Fruit fly (Drosophila melanogaster) whole organism, embryonic: ENCODE results near the gene CG15425.

Experiments
- Bgb ChIP-seq: fragments of 200-800 bp; sonication (Bioruptor generic); IDR thresholded peaks from 2 replicates; pipeline ENCODE4 v1.3.6; 2022; ENCODE audit warnings: missing biosample characterization, missing genetic modification characterization; ENCODE audit not compliant: partially characterized antibody
- Bteb2 ChIP-seq: fragments of 200-800 bp; sonication (Bioruptor generic); optimal IDR thresholded peaks from 2 replicates; lab custom pipeline; 2016; ENCODE audit warnings: missing biosample characterization, missing genetic modification characterization
- CG11398 ChIP-seq: fragments of 200-800 bp; sonication (Bioruptor generic); optimal IDR thresholded peaks from 2 replicates; lab custom pipeline; 2016; ENCODE audit warnings: missing biosample characterization, missing genetic modification characterization
- CG11504 ChIP-seq: fragments of 200-800 bp; sonication (Bioruptor generic); optimal IDR thresholded peaks from 3 replicates; lab custom pipeline; 2019; ENCODE audit warnings: missing biosample characterization, mild to moderate bottlenecking, missing genetic modification characterization, moderate library complexity
- CG13123 ChIP-seq: fragments of 200-800 bp; sonication (Bioruptor generic); optimal IDR thresholded peaks from 2 replicates; lab custom pipeline; 2016; ENCODE audit warnings: missing biosample characterization, missing genetic modification characterization
- CG15479 ChIP-seq: fragments of 200-800 bp; sonication (Bioruptor generic); optimal IDR thresholded peaks from 3 replicates; lab custom pipeline; 2019; ENCODE audit warnings: missing biosample characterization, mild to moderate bottlenecking, missing genetic modification characterization, moderate library complexity
- CG1602 ChIP-seq: fragments of 200-800 bp; sonication (Bioruptor generic); optimal IDR thresholded peaks from 3 replicates; lab custom pipeline; 2016; ENCODE audit warnings: missing biosample characterization, missing genetic modification characterization
- CG16815 ChIP-seq: fragments of 200-800 bp; sonication (Bioruptor generic); optimal IDR thresholded peaks from 3 replicates; lab custom pipeline; 2017; ENCODE audit warnings: missing biosample characterization, mild to moderate bottlenecking, missing genetic modification characterization
- CG16863 ChIP-seq: fragments of 200-800 bp; sonication (Bioruptor generic); optimal IDR thresholded peaks from 3 replicates; lab custom pipeline; 2016; ENCODE audit warnings: missing biosample characterization, missing genetic modification characterization
- CG17328 ChIP-seq: fragments of 200-800 bp; sonication (Bioruptor generic); IDR thresholded peaks from 2 replicates; pipeline ENCODE4 v1.3.6; 2022; ENCODE audit warnings: missing biosample characterization, missing genetic modification characterization
- CG18011 ChIP-seq: fragments of 200-800 bp; sonication (Bioruptor generic); optimal IDR thresholded peaks from 2 replicates; lab custom pipeline; 2017; ENCODE audit warnings: missing biosample characterization, missing genetic modification characterization, mild to moderate bottlenecking, moderate library complexity, missing genotype
- CG1832 ChIP-seq: fragments of 200-800 bp; sonication (Bioruptor generic); optimal IDR thresholded peaks from 2 replicates; lab custom pipeline; 2017; ENCODE audit warnings: missing biosample characterization, mild to moderate bottlenecking, missing genetic modification characterization, inconsistent platforms
- CG32532 ChIP-seq: fragments of 200-800 bp; sonication (Bioruptor generic); IDR thresholded peaks from 2 replicates; pipeline ENCODE4 v1.3.6; 2022; ENCODE audit warnings: missing biosample characterization, missing genetic modification characterization
- CG7271 ChIP-seq: fragments of 200-800 bp; sonication (Bioruptor generic); optimal IDR thresholded peaks from 2 replicates; lab custom pipeline; 2018; ENCODE audit warnings: missing biosample characterization, mild to moderate bottlenecking, missing genetic modification characterization, moderate library complexity
- CG9609 ChIP-seq: fragments of 200-800 bp; sonication (Bioruptor generic); optimal IDR thresholded peaks from 3 replicates; lab custom pipeline; 2016; ENCODE audit warnings: missing biosample characterization, missing genetic modification characterization
- D ChIP-seq, 2 experiments: fragments of 200-800 bp in 1 of 2; fragments of >200 bp in 1 of 2; sonication (Bioruptor generic) in 1 of 2; optimal IDR thresholded peaks; 2 replicates in 1 of 2; 3 replicates in 1 of 2; lab custom pipeline; 2017; ENCODE audit warnings: mild to moderate bottlenecking in 1 of 2, missing biosample characterization in 1 of 2, missing genetic modification characterization in 1 of 2, missing genetic modification reagents in 1 of 2
- Dip3 ChIP-seq: fragments of 200-800 bp; sonication (Bioruptor generic); optimal IDR thresholded peaks from 3 replicates; lab custom pipeline; 2016; ENCODE audit warnings: missing biosample characterization, missing genetic modification characterization
- Gug ChIP-seq: fragments of 200-800 bp; sonication (Bioruptor generic); IDR thresholded peaks from 4 replicates; pipeline ENCODE4 v1.3.6; 2022; ENCODE audit warnings: missing biosample characterization, missing genetic modification characterization
- H2.0 ChIP-seq: fragments of 200-800 bp; sonication (Bioruptor generic); IDR thresholded peaks from 2 replicates; pipeline ENCODE4 v1.3.6; 2022; ENCODE audit warnings: missing biosample characterization, missing genetic modification characterization
- HLHmδ ChIP-seq: fragments of 200-800 bp; sonication (Bioruptor generic); optimal IDR thresholded peaks from 2 replicates; lab custom pipeline; 2018; ENCODE audit warnings: missing biosample characterization, mild to moderate bottlenecking, missing genetic modification characterization, moderate library complexity
- Hmr ChIP-seq: fragments of 200-800 bp; sonication (Bioruptor generic); optimal IDR thresholded peaks from 3 replicates; lab custom pipeline; 2017; ENCODE audit warnings: mild to moderate bottlenecking, missing biosample characterization, missing genetic modification reagents, missing genetic modification characterization
- Hsf ChIP-seq: fragments of 200-800 bp; sonication (Bioruptor generic); optimal IDR thresholded peaks from 3 replicates; lab custom pipeline; 2016; ENCODE audit warnings: missing biosample characterization, missing genetic modification characterization
- MBD-R2 ChIP-seq: fragments of 200-800 bp; sonication (Bioruptor generic); IDR thresholded peaks from 2 replicates; pipeline ENCODE4 v1.3.6; 2022; ENCODE audit warnings: missing biosample characterization, missing genetic modification characterization
- Mad ChIP-seq: fragments of 200-800 bp; sonication (Bioruptor generic); optimal IDR thresholded peaks from 2 replicates; lab custom pipeline; 2016; ENCODE audit warnings: missing biosample characterization, missing genetic modification characterization
- Myb ChIP-seq: fragments of 200-800 bp; sonication (Bioruptor generic); optimal IDR thresholded peaks from 2 replicates; lab custom pipeline; 2016; ENCODE audit warnings: missing biosample characterization, missing genetic modification characterization
- Neu2 ChIP-seq: fragments of 200-800 bp; sonication (Bioruptor generic); optimal IDR thresholded peaks from 3 replicates; lab custom pipeline; 2016; ENCODE audit warnings: missing biosample characterization, missing genetic modification characterization, borderline replicate concordance
- ap ChIP-seq: fragments of 200-800 bp; sonication (Bioruptor generic); IDR thresholded peaks from 2 replicates; pipeline ENCODE4 v1.3.6; 2022; ENCODE audit warnings: missing biosample characterization, missing genetic modification characterization
- bab2 ChIP-seq: fragments of 200-800 bp; sonication (Bioruptor generic); optimal IDR thresholded peaks from 2 replicates; lab custom pipeline; 2016; ENCODE audit warnings: missing biosample characterization, missing genetic modification characterization
- cas ChIP-seq: fragments of 200-800 bp; sonication (Bioruptor generic); IDR thresholded peaks from 2 replicates; pipeline ENCODE4 v1.3.6; 2022; ENCODE audit warnings: missing biosample characterization, missing genetic modification characterization
- chif ChIP-seq, 2 experiments: fragments of 200-800 bp; sonication (Bioruptor generic); optimal IDR thresholded peaks; 3 replicates each; lab custom pipeline; 2016; ENCODE audit warnings: missing biosample characterization in 2 of 2, missing genetic modification characterization in 2 of 2
- crc ChIP-seq: fragments of 200-800 bp; sonication (Bioruptor generic); optimal IDR thresholded peaks from 2 replicates; lab custom pipeline; 2016; ENCODE audit warnings: missing biosample characterization, missing genetic modification characterization
- da ChIP-seq: fragments of 200-800 bp; sonication (Bioruptor generic); optimal IDR thresholded peaks from 2 replicates; lab custom pipeline; 2016; ENCODE audit warnings: missing biosample characterization, missing genetic modification characterization
- dan ChIP-seq: fragments of 200-800 bp; sonication (Bioruptor generic); IDR thresholded peaks from 2 replicates; pipeline ENCODE4 v1.3.6; 2022; ENCODE audit warnings: missing biosample characterization, missing genetic modification characterization
- dimm ChIP-seq: fragments of 200-800 bp; sonication (Bioruptor generic); IDR thresholded peaks from 2 replicates; pipeline ENCODE4 v1.3.6; 2022; ENCODE audit warnings: missing biosample characterization, missing genetic modification characterization
- dysf ChIP-seq: fragments of 200-800 bp; sonication (Bioruptor generic); IDR thresholded peaks from 3 replicates; pipeline ENCODE4 v1.3.6; 2022; ENCODE audit warnings: missing biosample characterization, missing genetic modification characterization
- fu2 ChIP-seq: fragments of 200-800 bp; sonication (Bioruptor generic); optimal IDR thresholded peaks from 2 replicates; lab custom pipeline; 2016; ENCODE audit warnings: missing biosample characterization, missing genetic modification characterization
- inv ChIP-seq: fragments of 200-800 bp; sonication (Bioruptor generic); IDR thresholded peaks from 2 replicates; pipeline ENCODE4 v1.3.6; 2022; ENCODE audit warnings: missing biosample characterization, missing genetic modification characterization; ENCODE audit not compliant: partially characterized antibody
- jing ChIP-seq: fragments of 200-800 bp; sonication (Bioruptor generic); optimal IDR thresholded peaks from 2 replicates; lab custom pipeline; 2018; ENCODE audit warnings: missing biosample characterization, mild to moderate bottlenecking, missing genetic modification characterization
- lbe ChIP-seq: fragments of 200-800 bp; sonication (Bioruptor generic); optimal IDR thresholded peaks from 2 replicates; lab custom pipeline; 2016; ENCODE audit warnings: missing biosample characterization, mild to moderate bottlenecking, missing genetic modification characterization
- lilli ChIP-seq: fragments of 200-800 bp; sonication (Bioruptor generic); optimal IDR thresholded peaks from 3 replicates; lab custom pipeline; 2016; ENCODE audit warnings: missing biosample characterization, missing genetic modification characterization
- mam ChIP-seq: fragments of 200-800 bp; sonication (Bioruptor generic); optimal IDR thresholded peaks from 3 replicates; lab custom pipeline; 2016; ENCODE audit warnings: missing biosample characterization, missing genetic modification characterization
- oc ChIP-seq: fragments of 200-800 bp; sonication (Bioruptor generic); optimal IDR thresholded peaks from 2 replicates; lab custom pipeline; 2018; ENCODE audit warnings: missing biosample characterization, mild to moderate bottlenecking, missing genetic modification characterization, moderate library complexity
- p53 ChIP-seq: fragments of 200-800 bp; sonication (Bioruptor generic); optimal IDR thresholded peaks from 2 replicates; lab custom pipeline; 2016; ENCODE audit warnings: missing biosample characterization, missing genetic modification characterization
- pb ChIP-seq: fragments of 200-800 bp; sonication (Bioruptor generic); optimal IDR thresholded peaks from 3 replicates; lab custom pipeline; 2016; ENCODE audit warnings: missing biosample characterization, missing genetic modification characterization
- pita ChIP-seq: fragments of 200-800 bp; sonication (Bioruptor generic); optimal IDR thresholded peaks from 2 replicates; lab custom pipeline; 2017; ENCODE audit warnings: missing biosample characterization, mild to moderate bottlenecking, missing genetic modification characterization
- pnt ChIP-seq: fragments of 200-800 bp; sonication (Bioruptor generic); optimal IDR thresholded peaks from 3 replicates; lab custom pipeline; 2016; ENCODE audit warnings: missing biosample characterization, missing genetic modification characterization
- prd ChIP-seq, 3 experiments: fragments of >200 bp in 2 of 3; fragments of 200-800 bp in 1 of 3; sonication (Bioruptor generic) in 1 of 3; optimal IDR thresholded peaks in 2 of 3; IDR thresholded peaks in 1 of 3; 2 replicates in 2 of 3; 3 replicates in 1 of 3; pipeline versions ENCODE4 v1.3.6 to Lab custom; 2017 to 2022; ENCODE audit warnings: missing biosample characterization in 1 of 3, missing genetic modification characterization in 1 of 3
- sqz ChIP-seq: fragments of 200-800 bp; sonication (Bioruptor generic); optimal IDR thresholded peaks from 3 replicates; lab custom pipeline; 2018; ENCODE audit warnings: missing biosample characterization, mild to moderate bottlenecking, missing genetic modification characterization
- tgo ChIP-seq: fragments of 200-800 bp; sonication (Bioruptor generic); IDR thresholded peaks from 3 replicates; pipeline ENCODE4 v1.3.6; 2022; ENCODE audit warnings: missing biosample characterization, missing genetic modification characterization
- wek ChIP-seq: fragments of 200-800 bp; sonication (Bioruptor generic); optimal IDR thresholded peaks from 3 replicates; lab custom pipeline; 2018; ENCODE audit warnings: missing biosample characterization, mild to moderate bottlenecking, missing genetic modification characterization, moderate library complexity
- wor ChIP-seq: fragments of 200-800 bp; sonication (Bioruptor generic); IDR thresholded peaks from 2 replicates; pipeline ENCODE4 v1.3.6; 2022; ENCODE audit warnings: missing biosample characterization, missing genetic modification characterization

Gene CG15425

DNA sequence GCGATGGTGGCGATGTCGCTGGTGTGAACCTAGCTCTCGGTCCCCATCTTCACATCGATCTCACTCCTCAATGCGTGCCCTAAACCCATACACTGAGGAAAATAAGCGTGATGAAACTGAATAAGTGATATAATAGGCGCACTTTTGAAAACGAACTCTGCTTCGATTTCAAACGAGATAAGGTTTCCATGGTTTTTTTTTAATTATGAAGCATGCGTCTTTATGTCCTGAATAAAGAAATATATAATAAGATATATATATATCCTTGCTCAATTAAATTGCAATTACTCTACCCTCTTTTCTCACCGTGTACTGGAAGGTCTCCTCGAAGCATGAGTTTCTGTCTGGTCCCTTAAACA lies 34.5 kb upstream of the CG15425 start (continued):
- TF ChIP-seq pita (GFP tag; lab: Kevin White, UChicago), result no peak
- TF ChIP-seq CG1602 (GFP tag; lab: Kevin White, UChicago), result peak; percentile 68
- no peak for TF ChIP-seq CG15479 (GFP tag; lab: Kevin White, UChicago)
- TF ChIP-seq tgo (GFP tag; lab: Robert Waterston, UW), result peak; percentile 43; the same call in 1 of the 3 replicates
- TF ChIP-seq wor (GFP tag; lab: Robert Waterston, UW), result no peak
- peak in 1 of 2 experiments; percentile 56 for TF ChIP-seq chif (GFP tag; optimal IDR thresholded peaks at IDR 0.05; lab: Kevin White, UChicago)
- TF ChIP-seq prd (optimal IDR thresholded peaks at IDR 0.05; lab: Kevin White, UChicago), result no peak
- TF ChIP-seq prd (GFP tag; IDR thresholded peaks at IDR 0.05; lab: Robert Waterston, UW), result peak; percentile 76
- no peak for TF ChIP-seq Bteb2 (GFP tag; lab: Kevin White, UChicago)
- TF ChIP-seq CG1832 (GFP tag; lab: Kevin White, UChicago), result no peak
- TF ChIP-seq MBD-R2 (GFP tag; lab: Robert Waterston, UW), result no peak; the same call in 1 of the 2 replicates
- TF ChIP-seq D (optimal IDR thresholded peaks at IDR 0.05; lab: Kevin White, UChicago), result no peak
- peak; percentile 67 for TF ChIP-seq D (GFP tag; optimal IDR thresholded peaks at IDR 0.05; lab: Kevin White, UChicago)
- TF ChIP-seq CG13123 (GFP tag; lab: Kevin White, UChicago), result peak; percentile 30
- TF ChIP-seq CG16863 (GFP tag; lab: Kevin White, UChicago), result no peak
- peak; percentile 58 for TF ChIP-seq Hmr (GFP tag; lab: Kevin White, UChicago)
- TF ChIP-seq pnt (GFP tag; lab: Kevin White, UChicago), result no peak
- no peak for TF ChIP-seq pb (GFP tag; lab: Kevin White, UChicago)
- TF ChIP-seq p53 (GFP tag; lab: Kevin White, UChicago), result no peak
- peak; percentile 39 for TF ChIP-seq sqz (GFP tag; lab: Kevin White, UChicago)
- TF ChIP-seq dimm, result no peak
- TF ChIP-seq cas (GFP tag; lab: Robert Waterston, UW), result no peak
- no peak for TF ChIP-seq wek (GFP tag; lab: Kevin White, UChicago)
- TF ChIP-seq inv (GFP tag; lab: Robert Waterston, UW), result no peak
- peak; percentile 71 for TF ChIP-seq CG17328 (GFP tag; lab: Robert Waterston, UW)
- TF ChIP-seq CG18011, result peak; percentile 1
- peak; percentile 18 for TF ChIP-seq Hsf (GFP tag; lab: Kevin White, UChicago)
- TF ChIP-seq H2.0 (GFP tag; lab: Robert Waterston, UW), result 0 out of 2 replicates have a peak, but pooled peaks have one; percentile 38
- TF ChIP-seq fu2, result no peak
- peak; percentile 10 for TF ChIP-seq mam (GFP tag; lab: Kevin White, UChicago)
- TF ChIP-seq Mad (GFP tag; lab: Kevin White, UChicago), result no peak
- TF ChIP-seq Bgb (GFP tag; lab: Robert Waterston, UW), result no peak
- peak; percentile 4 for TF ChIP-seq Dip3 (GFP tag; lab: Kevin White, UChicago)
- TF ChIP-seq CG9609 (GFP tag; lab: Kevin White, UChicago), result no peak
- TF ChIP-seq CG11398 (GFP tag; lab: Kevin White, UChicago), result no peak
- TF ChIP-seq crc (GFP tag; lab: Kevin White, UChicago), result no peak
- peak; percentile 65 for TF ChIP-seq CG11504 (tag; lab: Kevin White, UChicago)
- TF ChIP-seq Myb (GFP tag; lab: Kevin White, UChicago), result no peak
- no peak for TF ChIP-seq Neu2 (GFP tag; lab: Kevin White, UChicago)
- TF ChIP-seq dysf, result peak; percentile 50; the same call in 2 of the 3 replicates
- peak; percentile 7; the same call in 1 of the 4 replicates for TF ChIP-seq Gug (GFP tag; lab: Robert Waterston, UW)
- TF ChIP-seq oc, result peak; percentile 28
- TF ChIP-seq da (GFP tag; lab: Kevin White, UChicago), result no peak
- 0 out of 2 replicates have a peak, but pooled peaks have one; percentile 10 for TF ChIP-seq ap (GFP tag; lab: Robert Waterston, UW)
- TF ChIP-seq HLHmδ (GFP tag; lab: Kevin White, UChicago), result no peak
- TF ChIP-seq lbe (GFP tag; lab: Kevin White, UChicago), result peak; percentile 82
- peak; percentile 60 for TF ChIP-seq lilli (GFP tag; lab: Kevin White, UChicago)
- TF ChIP-seq CG32532 (GFP tag; lab: Robert Waterston, UW), result peak; percentile 67; the same call in 1 of the 2 replicates
- TF ChIP-seq CG7271 (tag; lab: Kevin White, UChicago), result no peak
- no peak for TF ChIP-seq bab2 (GFP tag; lab: Kevin White, UChicago)
- peak; percentile 78 for TF ChIP-seq CG16815 (GFP tag; lab: Kevin White, UChicago)
- TF ChIP-seq jing (GFP tag; lab: Kevin White, UChicago), result peak; percentile 14
- no peak for TF ChIP-seq dan (GFP tag; lab: Robert Waterston, UW)
